Fruit fly (Drosophila melanogaster): Measurements from ENCODE around the gene nSyb.

Gene nSyb

DNA sequence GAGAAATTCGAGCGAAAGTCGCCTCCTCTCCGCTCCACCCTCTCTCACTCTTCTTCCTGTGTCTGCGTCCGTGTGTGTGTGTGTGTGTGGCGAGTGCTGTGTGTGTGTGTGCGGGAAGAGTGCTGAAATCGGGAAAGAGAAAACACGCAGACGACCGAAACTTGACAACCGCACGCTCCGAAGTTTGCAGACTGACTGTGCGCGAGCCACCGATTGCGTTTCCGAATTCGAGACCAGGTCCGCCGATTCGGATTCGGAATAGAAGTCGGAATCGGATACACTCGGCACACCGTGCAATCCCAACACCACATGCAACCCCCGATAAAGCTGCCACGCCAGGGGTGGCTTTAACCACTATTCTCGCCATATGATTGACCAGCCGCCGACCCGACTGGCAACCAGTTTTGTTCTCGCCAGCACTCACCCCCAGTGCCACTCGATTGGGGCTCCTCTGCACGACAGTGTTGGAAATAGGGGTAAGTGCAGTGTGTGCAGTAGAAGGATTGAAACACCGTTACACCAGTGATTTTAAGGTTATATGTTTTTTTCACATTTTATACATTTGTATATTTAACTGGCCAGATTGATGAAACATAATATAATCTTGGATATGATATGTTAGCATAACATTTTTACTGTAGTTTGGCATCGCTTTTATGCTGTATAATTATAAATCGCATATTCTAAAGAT, 9.2 kb downstream of the nSyb start, which contains the start of gene CG13928 (continued):
- TF ChIP-seq CG10209 (GFP tag; optimal IDR thresholded peaks at IDR 0.05): no peak
- no peak for TF ChIP-seq az2 (GFP tag; optimal IDR thresholded peaks at IDR 0.05)
- no peak for TF ChIP-seq pb (GFP tag; optimal IDR thresholded peaks at IDR 0.05)
- TF ChIP-seq CG6683 (GFP tag; optimal IDR thresholded peaks at IDR 0.05): no peak
- peak; percentile 12; the same call in 1 of the 2 replicates for TF ChIP-seq slbo (GFP tag; IDR thresholded peaks at IDR 0.05)
- TF ChIP-seq chif (GFP tag; optimal IDR thresholded peaks at IDR 0.05): no peak
- TF ChIP-seq cato (GFP tag; optimal IDR thresholded peaks at IDR 0.05; ENCODE audit: borderline replicate concordance): no peak
- TF ChIP-seq corto (GFP tag; optimal IDR thresholded peaks at IDR 0.05): no peak
- TF ChIP-seq crp (GFP tag; optimal IDR thresholded peaks at IDR 0.05): peak in 1 of 2 experiments; percentile 37
- TF ChIP-seq CG6765 (GFP tag; optimal IDR thresholded peaks at IDR 0.05): peak; percentile 1
- no peak for TF ChIP-seq CG12299 (tag; optimal IDR thresholded peaks at IDR 0.05)
- TF ChIP-seq ttk (GFP tag; IDR thresholded peaks at IDR 0.05): 0 out of 2 replicates have a peak, but pooled peaks have one; percentile 17
- no peak for TF ChIP-seq Sox100B (GFP tag; optimal IDR thresholded peaks at IDR 0.05)
- TF ChIP-seq CG18764 (GFP tag; optimal IDR thresholded peaks at IDR 0.05): peak; percentile 97
- TF ChIP-seq NC2β (GFP tag; optimal IDR thresholded peaks at IDR 0.05): no peak
- TF ChIP-seq CG15479 (GFP tag; optimal IDR thresholded peaks at IDR 0.05): no peak
- TF ChIP-seq Bdp1 (GFP tag; optimal IDR thresholded peaks at IDR 0.05): no peak
- no peak for TF ChIP-seq HLHmδ (GFP tag; optimal IDR thresholded peaks at IDR 0.05)
- no peak for TF ChIP-seq CG34422 (GFP tag; IDR thresholded peaks at IDR 0.05)
- TF ChIP-seq crol (GFP tag; IDR thresholded peaks at IDR 0.05): peak; percentile 84
- TF ChIP-seq CG30403 (GFP tag; optimal IDR thresholded peaks at IDR 0.05): no peak
- no peak for TF ChIP-seq esg (GFP tag; conservative IDR thresholded peaks at IDR 0.05)
- TF ChIP-seq btn (GFP tag; optimal IDR thresholded peaks at IDR 0.05): no peak
- peak; percentile 69; the same call in 1 of the 2 replicates for TF ChIP-seq Bgb (GFP tag; IDR thresholded peaks at IDR 0.05; ENCODE audit: partially characterized antibody)
- peak; percentile 94 for TF ChIP-seq Deaf1 (tag; optimal IDR thresholded peaks at IDR 0.05)
- no peak for TF ChIP-seq CG13624 (GFP tag; optimal IDR thresholded peaks at IDR 0.05)
- no peak for TF ChIP-seq en (GFP tag; optimal IDR thresholded peaks at IDR 0.05)
- no peak for TF ChIP-seq ro (GFP tag; IDR thresholded peaks at IDR 0.05)
- no peak for TF ChIP-seq Atf-2 (GFP tag; optimal IDR thresholded peaks at IDR 0.05)
- TF ChIP-seq CG14014 (GFP tag; IDR thresholded peaks at IDR 0.05): no peak
- TF ChIP-seq chm (GFP tag; IDR thresholded peaks at IDR 0.05): no peak
- peak; percentile 3 for TF ChIP-seq bcd (GFP tag; optimal IDR thresholded peaks at IDR 0.05)
- TF ChIP-seq insv (GFP tag; optimal IDR thresholded peaks at IDR 0.05): no peak
- TF ChIP-seq CG1024 (GFP tag; IDR thresholded peaks at IDR 0.05): 0 out of 2 replicates have a peak, but pooled peaks have one; percentile 20
- peak; percentile 89 for TF ChIP-seq ewg (GFP tag; optimal IDR thresholded peaks at IDR 0.05)
- no peak for TF ChIP-seq CG13123 (GFP tag; optimal IDR thresholded peaks at IDR 0.05)
- TF ChIP-seq CG13894 (tag; optimal IDR thresholded peaks at IDR 0.05): peak; percentile 98
- 0 out of 3 replicates have a peak, but pooled peaks have one; percentile 12 for TF ChIP-seq vnd (GFP tag; IDR thresholded peaks at IDR 0.05; ENCODE audit: partially characterized antibody)
- TF ChIP-seq hb (GFP tag; IDR thresholded peaks at IDR 0.05; ENCODE audit: partially characterized antibody): no peak
- TF ChIP-seq twi (tag; optimal IDR thresholded peaks at IDR 0.05): no peak
- TF ChIP-seq eve (GFP tag; optimal IDR thresholded peaks at IDR 0.05): no peak
- TF ChIP-seq Fer2 (tag; optimal IDR thresholded peaks at IDR 0.05): no peak
- no peak for TF ChIP-seq Six4 (GFP tag; optimal IDR thresholded peaks at IDR 0.05)
- no peak for TF ChIP-seq MBD-R2 (GFP tag; IDR thresholded peaks at IDR 0.05)
- no peak for TF ChIP-seq tll (GFP tag; optimal IDR thresholded peaks at IDR 0.05)
- no peak for TF ChIP-seq CG8924 (tag; optimal IDR thresholded peaks at IDR 0.05)
- TF ChIP-seq Oaz (GFP tag; IDR thresholded peaks at IDR 0.05): no peak
- TF ChIP-seq Awh (GFP tag; IDR thresholded peaks at IDR 0.05): no peak
- no peak for TF ChIP-seq CG10565 (GFP tag; optimal IDR thresholded peaks at IDR 0.05)
